Fruit fly (Drosophila melanogaster): ENCODE results near the gene CG31300.

DNA sequence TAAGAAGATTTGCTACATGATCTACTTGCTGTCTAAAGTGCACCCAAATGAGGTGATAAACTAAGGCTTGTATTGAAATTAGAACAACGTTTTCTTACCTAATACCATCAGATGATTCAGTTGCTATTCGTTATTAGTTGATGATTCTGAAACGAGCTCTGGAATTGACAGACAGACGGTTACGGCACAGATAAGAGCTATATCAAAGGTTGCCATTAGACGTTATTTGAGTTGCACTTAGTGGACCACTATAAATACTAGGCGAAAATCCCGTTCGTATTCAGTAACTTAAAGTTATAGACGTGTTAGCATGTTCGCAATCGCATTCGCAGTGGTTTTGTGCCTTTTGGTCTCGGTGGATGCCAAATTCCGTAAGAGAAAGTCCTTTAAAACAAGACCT, 43.5 kb upstream of the CG31300 start, which contains the start of gene to:
- TF ChIP-seq Sox102F (GFP tag; optimal IDR thresholded peaks at IDR 0.05): no peak
- no peak for TF ChIP-seq CG6792 (GFP tag; optimal IDR thresholded peaks at IDR 0.05)

All from whole organism, prepupa.